Worm (Caenorhabditis elegans): ENCODE measurements around the gene cyp-37A1.

The cyp-37A1 gene

DNA sequence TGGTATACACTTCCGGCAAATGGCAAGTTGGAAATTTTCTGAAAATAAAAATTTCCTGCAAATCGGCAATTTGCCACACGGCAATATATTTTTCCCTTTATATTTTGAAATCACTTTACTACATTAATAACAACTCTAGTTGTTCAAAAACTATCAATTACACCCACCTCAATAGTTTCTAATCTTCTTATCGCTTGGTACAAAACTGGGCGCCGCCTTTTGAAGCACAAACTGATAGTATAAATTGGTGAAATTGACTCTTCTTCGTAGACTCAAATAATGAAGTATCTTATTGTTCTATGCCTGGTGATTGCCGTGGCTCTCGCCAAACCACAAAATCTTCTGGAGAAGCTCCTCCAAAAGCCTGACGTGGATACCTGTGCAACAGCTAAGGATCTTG is 35.7 kb downstream of the cyp-37A1 start, which contains the start of gene Y39G8B.9:
Gene Y39G8B.9 (plus strand): TSS at position 269 of the 400 bp plus-strand sequence.
- TF ChIP-seq unc-39 (tag; optimal IDR thresholded peaks at IDR 0.05) (no peak), M03D4.4 (tag; optimal IDR thresholded peaks at IDR 0.05) (no peak), nhr-237 (tag; optimal IDR thresholded peaks at IDR 0.05) (no peak), lin-13 (tag; optimal IDR thresholded peaks at IDR 0.05) (no peak), pha-4 (tag; optimal IDR thresholded peaks at IDR 0.05) (no peak), mab-5 (tag; optimal IDR thresholded peaks at IDR 0.05) (no peak)

DNA sequence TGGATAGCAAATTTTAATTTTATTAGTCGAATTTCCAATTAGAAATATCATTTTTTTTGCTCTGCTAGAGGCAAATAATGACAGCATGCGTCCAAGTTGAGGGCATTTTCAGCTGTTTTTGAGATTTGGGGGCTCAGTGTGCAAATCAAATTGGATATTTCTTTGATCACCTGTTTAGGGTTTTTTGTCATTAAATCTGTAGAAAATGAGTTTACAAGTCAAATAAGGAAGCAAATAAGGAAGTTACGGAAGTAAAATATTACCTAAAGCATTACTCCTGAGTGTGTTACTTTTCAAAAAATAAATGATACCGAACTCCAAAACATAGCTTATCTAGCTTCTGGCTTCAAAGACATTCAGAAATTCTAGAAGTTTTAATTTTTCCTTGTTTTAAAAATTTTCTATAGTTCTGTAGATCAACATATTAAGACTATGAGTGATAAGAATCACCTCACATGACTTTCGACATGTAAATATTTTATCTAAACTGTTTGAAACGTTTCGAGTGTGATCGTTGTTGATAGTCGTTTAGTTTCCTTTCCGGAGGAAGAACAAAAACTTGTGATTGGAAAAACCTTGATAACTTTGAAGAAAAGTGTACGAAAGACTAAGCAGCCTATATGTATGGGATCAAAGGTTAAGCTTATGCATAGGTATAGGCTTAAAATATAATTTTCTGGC is 36.8 kb downstream of the cyp-37A1 start, which contains the start of gene sre-48:
Gene sre-48 (minus strand): TSS at position 51 of the 681 bp plus-strand sequence.
- TF ChIP-seq nhr-12 (tag; optimal IDR thresholded peaks at IDR 0.05) (no peak), zip-8 (tag; optimal IDR thresholded peaks at IDR 0.05) (no peak), mep-1 (tag; optimal IDR thresholded peaks at IDR 0.05) (no peak), ces-1 (GFP tag; optimal IDR thresholded peaks at IDR 0.05) (no peak), elt-1 (tag; optimal IDR thresholded peaks at IDR 0.05; ENCODE audit: borderline replicate concordance, insufficient read depth) (no peak), nhr-237 (tag; optimal IDR thresholded peaks at IDR 0.05) (no peak), blmp-1 (tag; optimal IDR thresholded peaks at IDR 0.05) (no peak)

DNA sequence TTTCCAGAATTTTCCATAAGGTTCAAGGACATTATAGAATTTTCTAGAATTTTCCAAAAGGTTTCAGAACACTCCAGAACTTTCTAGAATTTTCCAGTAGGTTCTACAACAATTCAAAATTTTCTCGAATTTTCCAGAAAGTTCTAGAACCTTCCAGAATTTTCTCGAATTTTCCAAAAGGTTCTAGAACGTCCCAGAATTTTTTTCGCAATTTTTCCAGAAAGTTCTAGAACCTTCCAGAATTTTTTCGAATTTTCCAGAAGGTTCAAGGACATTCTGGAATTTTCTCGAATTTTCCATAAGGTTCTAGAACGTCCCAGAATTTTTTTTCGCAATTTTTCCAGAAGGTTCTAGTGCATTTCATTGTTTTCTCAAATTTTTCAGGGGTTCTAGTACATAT is 39.1 kb downstream of the cyp-37A1 start:
- TF ChIP-seq zip-8 (tag; optimal IDR thresholded peaks at IDR 0.05) = no peak

DNA sequence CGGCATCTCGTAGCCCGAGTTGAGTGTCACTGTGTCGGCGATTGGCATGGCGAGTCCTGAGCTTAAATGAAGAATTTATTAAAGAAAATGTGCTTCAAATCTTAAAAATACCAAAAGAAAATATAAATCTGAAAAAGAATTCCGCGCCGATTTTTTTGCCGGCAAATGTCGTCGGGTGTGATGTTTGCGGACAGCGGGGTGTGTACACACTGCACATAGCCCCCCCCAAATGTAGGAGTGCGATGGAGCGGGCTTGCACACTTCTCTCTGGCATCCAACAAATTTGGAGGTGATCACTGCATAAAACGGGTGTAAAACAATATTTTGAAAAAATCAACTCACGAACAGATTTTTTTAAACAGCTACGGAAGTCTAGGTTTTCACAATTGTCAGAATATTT is 40.6 kb downstream of the cyp-37A1 start, which contains the start of gene Y39G8B.2:
Gene Y39G8B.2 (minus strand): TSS at position 61 of the 400 bp plus-strand sequence.
- TF ChIP-seq ceh-83 (GFP tag; optimal IDR thresholded peaks at IDR 0.05) = peak; percentile 52
- no peak for TF ChIP-seq zip-8 (tag; optimal IDR thresholded peaks at IDR 0.05)
- no peak for TF ChIP-seq flh-1 (GFP tag; optimal IDR thresholded peaks at IDR 0.05)
- TF ChIP-seq mab-5 (tag; optimal IDR thresholded peaks at IDR 0.05) = no peak
- peak; percentile 82 for TF ChIP-seq sptf-1 (tag; optimal IDR thresholded peaks at IDR 0.05)
- TF ChIP-seq lin-32 (GFP tag; optimal IDR thresholded peaks at IDR 0.05) = no peak
- no peak for TF ChIP-seq bed-3 (GFP tag; optimal IDR thresholded peaks at IDR 0.05)
- peak; percentile 13 for TF ChIP-seq unc-62 (GFP tag; optimal IDR thresholded peaks at IDR 0.05)
- no peak for TF ChIP-seq blmp-1 (tag; optimal IDR thresholded peaks at IDR 0.05)
- peak; percentile 55 for TF ChIP-seq ces-1 (GFP tag; optimal IDR thresholded peaks at IDR 0.05)
- TF ChIP-seq nhr-28 (tag; optimal IDR thresholded peaks at IDR 0.05) = no peak
- peak; percentile 79 for TF ChIP-seq nhr-237 (tag; optimal IDR thresholded peaks at IDR 0.05)
- TF ChIP-seq drap-1 (GFP tag; optimal IDR thresholded peaks at IDR 0.05) = peak; percentile 66
- no peak for TF ChIP-seq elt-1 (tag; optimal IDR thresholded peaks at IDR 0.05; ENCODE audit: borderline replicate concordance, insufficient read depth)
- TF ChIP-seq lin-13 (tag; optimal IDR thresholded peaks at IDR 0.05) = peak; percentile 91
- no peak for TF ChIP-seq snpc-4 (tag; optimal IDR thresholded peaks at IDR 0.05)
- TF ChIP-seq cnd-1 (tag; optimal IDR thresholded peaks at IDR 0.05) = peak; percentile 78
- TF ChIP-seq M03D4.4 (tag; optimal IDR thresholded peaks at IDR 0.05) = peak; percentile 34
- TF ChIP-seq ceh-43 (GFP tag; optimal IDR thresholded peaks at IDR 0.05) = peak; percentile 38
- peak; percentile 96 for TF ChIP-seq unc-120 (tag; optimal IDR thresholded peaks at IDR 0.05; ENCODE audit: poor library complexity, severe bottlenecking)
- TF ChIP-seq mls-2 (tag; optimal IDR thresholded peaks at IDR 0.05) = peak; percentile 70
- TF ChIP-seq ztf-11 (tag; optimal IDR thresholded peaks at IDR 0.05) = peak; percentile 41
- TF ChIP-seq hlh-1 (tag; optimal IDR thresholded peaks at IDR 0.05) = peak; percentile 47
- TF ChIP-seq unc-39 (tag; optimal IDR thresholded peaks at IDR 0.05) = no peak
- peak; percentile 86 for TF ChIP-seq lsy-2 (tag; optimal IDR thresholded peaks at IDR 0.05)
- no peak for TF ChIP-seq elt-3 (tag; optimal IDR thresholded peaks at IDR 0.05)
- TF ChIP-seq ham-2 (GFP tag; optimal IDR thresholded peaks at IDR 0.05) = peak; percentile 67
- TF ChIP-seq nhr-2 (tag; optimal IDR thresholded peaks at IDR 0.05) = no peak
- TF ChIP-seq nhr-76 (tag; optimal IDR thresholded peaks at IDR 0.05) = no peak
- TF ChIP-seq tbx-8 (GFP tag; optimal IDR thresholded peaks at IDR 0.05) = peak; percentile 30
- TF ChIP-seq pha-4 (tag; optimal IDR thresholded peaks at IDR 0.05) = peak; percentile 90
- no peak for TF ChIP-seq nhr-12 (tag; optimal IDR thresholded peaks at IDR 0.05)
- TF ChIP-seq mep-1 (tag; optimal IDR thresholded peaks at IDR 0.05) = peak; percentile 82
- no peak for TF ChIP-seq sem-2 (GFP tag; optimal IDR thresholded peaks at IDR 0.05)
- peak; percentile 66 for TF ChIP-seq ceh-39 (tag; optimal IDR thresholded peaks at IDR 0.05)

All from whole organism, mixed stage, embryonic.